Worm (Caenorhabditis elegans) whole organism, L1 larva: ENCODE results near the gene C28C12.12.

Experiments used
- alr-1 ChIP-seq: fragments of 200-800 bp; sonication (Bioruptor generic); optimal IDR thresholded peaks from 2 replicates; lab custom pipeline; 2018; ENCODE audit warnings: borderline replicate concordance, mild to moderate bottlenecking, missing genetic modification characterization, missing compliant biosample characterization
- efl-1 ChIP-seq, 4 experiments: fragments of 150-350 bp; optimal IDR thresholded peaks in 3 of 4; peaks in 1 of 4; 1 replicate in 1 of 4; 2 replicates in 3 of 4; lab custom pipeline; 2014; ENCODE audit warnings: missing biosample characterization in 2 of 4, missing genetic modification characterization in 2 of 4, missing genetic modification reagents in 2 of 4
- fkh-4 ChIP-seq: sonication (generic microtip); optimal IDR thresholded peaks from 2 replicates; lab custom pipeline; 2016; ENCODE audit warnings: missing compliant biosample characterization, missing genetic modification characterization, borderline replicate concordance
- fos-1 ChIP-seq: fragments of 150-350 bp; optimal IDR thresholded peaks from 2 replicates; lab custom pipeline; 2014; ENCODE audit warnings: missing biosample characterization, missing genetic modification characterization
- lin-14 ChIP-seq: fragments of 200-800 bp; sonication (Bioruptor generic); optimal IDR thresholded peaks from 2 replicates; lab custom pipeline; 2018; ENCODE audit warnings: mild to moderate bottlenecking, missing genetic modification characterization, moderate library complexity, missing compliant biosample characterization
- mab-9 ChIP-seq: fragments of 200-800 bp; sonication (Bioruptor generic); IDR thresholded peaks from 2 replicates; pipeline ENCODE4 v1.3.6; 2022; ENCODE audit warnings: missing genetic modification reagents, missing genetic modification characterization, missing compliant biosample characterization
- nhr-237 ChIP-seq: fragments of 150-350 bp; optimal IDR thresholded peaks from 2 replicates; lab custom pipeline; 2014; ENCODE audit warnings: missing biosample characterization, missing genetic modification characterization
- pag-3 ChIP-seq: sonication (generic microtip); optimal IDR thresholded peaks from 2 replicates; lab custom pipeline; 2017; ENCODE audit warnings: missing genetic modification characterization, mild to moderate bottlenecking, missing compliant biosample characterization, antibody characterized with exemption, borderline replicate concordance; ENCODE audit not compliant: insufficient read depth
- pax-3 ChIP-seq: fragments of 200-800 bp; sonication (Bioruptor generic); optimal IDR thresholded peaks from 2 replicates; lab custom pipeline; 2018; ENCODE audit warnings: mild to moderate bottlenecking, missing genetic modification characterization, moderate library complexity, missing compliant biosample characterization
- sox-4 ChIP-seq: sonication (generic microtip); optimal IDR thresholded peaks from 2 replicates; lab custom pipeline; 2016; ENCODE audit warnings: missing genetic modification characterization, missing compliant biosample characterization
- zag-1 ChIP-seq: fragments of 150-350 bp; optimal IDR thresholded peaks from 2 replicates; lab custom pipeline; 2014; ENCODE audit warnings: missing biosample characterization, missing genetic modification characterization

- no peak for TF ChIP-seq pag-3
- no peak for TF ChIP-seq fos-1 (tag; lab: Kevin White, UChicago)
- TF ChIP-seq zag-1 (tag; lab: Kevin White, UChicago): no peak
- no peak for TF ChIP-seq nhr-237
- TF ChIP-seq alr-1 (tag; lab: Kevin White, UChicago): no peak
- peak; percentile 6 for TF ChIP-seq sox-4 (tag; lab: Kevin White, UChicago)
- peak; percentile 90 for TF ChIP-seq lin-14
- peak; percentile 40 for TF ChIP-seq pax-3 (tag; lab: Kevin White, UChicago)
- peak; percentile 21 to 52 for TF ChIP-seq efl-1 (optimal IDR thresholded peaks at IDR 0.05; lab: Kevin White, UChicago)
- peak in 1 of 2 experiments; percentile 95 for TF ChIP-seq efl-1 (GFP tag; optimal IDR thresholded peaks at IDR 0.05 in 1 of 2; lab: Kevin White, UChicago)
- TF ChIP-seq mab-9 (GFP tag; lab: Robert Waterston, UW): no peak
- no peak for TF ChIP-seq fkh-4 (tag; lab: Kevin White, UChicago)
These were observed 31.4 kb upstream of the C28C12.12 start for ce11 chrIV:8527598-8528012.
